Worm (Caenorhabditis elegans): ENCODE measurements around the gene F02D10.6.
A peak's percentile ranks its signal among the peaks of the same experiment; 100 is the strongest.

Gene F02D10.6

ce11 chrX:13477356-13477755, 25.9 kb upstream of the F02D10.6 start, which contains the start of gene efn-3:
Gene efn-3 (minus strand): TSS chrX:13477456.
- TF ChIP-seq mab-5 (tag; optimal IDR thresholded peaks at IDR 0.05) (no peak), zag-1 (tag; optimal IDR thresholded peaks at IDR 0.05) (no peak), R02D3.7 (tag; optimal IDR thresholded peaks at IDR 0.05) (no peak), nhr-237 (tag; optimal IDR thresholded peaks at IDR 0.05) (no peak), sem-4 (tag; optimal IDR thresholded peaks at IDR 0.05) (no peak)

ce11 chrX:13471855-13472254, 20.4 kb upstream of the F02D10.6 start, which contains the start of gene tre-4:
Gene tre-4 (plus strand): TSS chrX:13472155.
- TF ChIP-seq unc-55 (GFP tag; optimal IDR thresholded peaks at IDR 0.05) (peak; percentile 39), nhr-10 (tag; optimal IDR thresholded peaks at IDR 0.05) (no peak)

- TF ChIP-seq sma-3 (GFP tag; optimal IDR thresholded peaks at IDR 0.05): peak; percentile 23
- no peak for TF ChIP-seq ZK546.5 (tag; optimal IDR thresholded peaks at IDR 0.05)
- TF ChIP-seq snpc-4 (tag; optimal IDR thresholded peaks at IDR 0.05): no peak
- no peak for TF ChIP-seq ama-1 (optimal IDR thresholded peaks at IDR 0.05)
- no peak for TF ChIP-seq blmp-1 (tag; optimal IDR thresholded peaks at IDR 0.05; ENCODE audit: insufficient read depth)
- TF ChIP-seq elt-3 (tag; optimal IDR thresholded peaks at IDR 0.05): no peak
- TF ChIP-seq R02D3.7 (tag; optimal IDR thresholded peaks at IDR 0.05): no peak
- TF ChIP-seq dmd-4 (tag; optimal IDR thresholded peaks at IDR 0.05): no peak
- TF ChIP-seq alr-1 (tag; optimal IDR thresholded peaks at IDR 0.05): no peak
- no peak for TF ChIP-seq aly-2 (tag; optimal IDR thresholded peaks at IDR 0.05)
- no peak for TF ChIP-seq nhr-237 (tag; optimal IDR thresholded peaks at IDR 0.05)
- no peak for TF ChIP-seq peb-1 (tag; optimal IDR thresholded peaks at IDR 0.05)
- no peak for TF ChIP-seq nhr-77 (tag; optimal IDR thresholded peaks at IDR 0.05)
- peak; percentile 0 for TF ChIP-seq fos-1 (tag; optimal IDR thresholded peaks at IDR 0.05)
- TF ChIP-seq gmeb-1 (tag; optimal IDR thresholded peaks at IDR 0.05): no peak
- no peak for TF ChIP-seq mab-5 (tag; optimal IDR thresholded peaks at IDR 0.05)
Measured at ce11 chrX:13469907-13470647, 18.6 kb upstream of the F02D10.6 start.

ce11 chrX:13469047-13469633, 17.7 kb upstream of the F02D10.6 start, which contains the start of gene col-184:
Gene col-184 (plus strand): TSS chrX:13469455.
- TF ChIP-seq nhr-6 (tag; optimal IDR thresholded peaks at IDR 0.05) (no peak), nhr-25 (tag; optimal IDR thresholded peaks at IDR 0.05) (no peak), blmp-1 (tag; optimal IDR thresholded peaks at IDR 0.05; ENCODE audit: insufficient read depth) (peak; percentile 49), sma-3 (GFP tag; optimal IDR thresholded peaks at IDR 0.05) (peak; percentile 65), ztf-11 (tag; optimal IDR thresholded peaks at IDR 0.05) (no peak), nhr-11 (tag; optimal IDR thresholded peaks at IDR 0.05) (no peak), lin-13 (GFP tag; optimal IDR thresholded peaks at IDR 0.05) (no peak)

ce11 chrX:13466926-13467866, 15.7 kb upstream of the F02D10.6 start, which contains the start of gene col-183:
Gene col-183 (minus strand): TSS chrX:13467764.
- TF ChIP-seq nhr-12 (tag; optimal IDR thresholded peaks at IDR 0.05) (no peak), nhr-6 (tag; optimal IDR thresholded peaks at IDR 0.05) (no peak), lin-11 (tag; optimal IDR thresholded peaks at IDR 0.05) (no peak), snpc-4 (tag; optimal IDR thresholded peaks at IDR 0.05) (no peak), elt-3 (tag; optimal IDR thresholded peaks at IDR 0.05) (no peak), nhr-129 (tag; optimal IDR thresholded peaks at IDR 0.05) (no peak), ceh-16 (tag; optimal IDR thresholded peaks at IDR 0.05) (no peak), sem-4 (tag; optimal IDR thresholded peaks at IDR 0.05) (no peak), mbf-1 (tag; optimal IDR thresholded peaks at IDR 0.05) (no peak), nhr-11 (tag; optimal IDR thresholded peaks at IDR 0.05) (no peak), ztf-1 (GFP tag; conservative IDR thresholded peaks at IDR 0.05) (no peak)
